Worm (Caenorhabditis elegans) whole organism, L4 larva: Measurements from ENCODE around the gene hpo-33.

Experiments
- D1046.2 ChIP-seq: fragments of 200-800 bp; sonication (Bioruptor generic); IDR thresholded peaks from 2 replicates; pipeline ENCODE4 v1.3.6; 2022; ENCODE audit warnings: missing genetic modification characterization, missing compliant biosample characterization
- F37D6.2 ChIP-seq: sonication (generic microtip); optimal IDR thresholded peaks from 2 replicates; lab custom pipeline; 2016; ENCODE audit warnings: mild to moderate bottlenecking, missing genetic modification characterization, missing compliant biosample characterization
- F44E2.7 ChIP-seq: fragments of 200-800 bp; sonication (Bioruptor generic); IDR thresholded peaks from 2 replicates; pipeline ENCODE4 v2.1.2; 2022; ENCODE audit warnings: missing genetic modification characterization, missing compliant biosample characterization
- F49E8.2 ChIP-seq: sonication (generic microtip); optimal IDR thresholded peaks from 2 replicates; lab custom pipeline; 2016; ENCODE audit warnings: missing compliant biosample characterization, mild to moderate bottlenecking, missing genetic modification characterization, borderline replicate concordance
- R02D3.7 ChIP-seq: fragments of 150-350 bp; sonication (generic microtip); optimal IDR thresholded peaks from 3 replicates; lab custom pipeline; 2014; ENCODE audit warnings: missing biosample characterization, missing genetic modification characterization
- Y48G9A.11 ChIP-seq: fragments of 200-800 bp; sonication (Bioruptor generic); IDR thresholded peaks from 2 replicates; pipeline ENCODE4 v1.3.6; 2022; ENCODE audit warnings: missing genetic modification reagents, missing genetic modification characterization, missing compliant biosample characterization
- attf-4 ChIP-seq: sonication (generic microtip); optimal IDR thresholded peaks from 3 replicates; lab custom pipeline; 2017; ENCODE audit warnings: missing biosample characterization, missing genetic modification characterization
- ceh-62 ChIP-seq: sonication (generic microtip); optimal IDR thresholded peaks from 2 replicates; lab custom pipeline; 2017; ENCODE audit warnings: missing biosample characterization, missing genetic modification characterization
- ctbp-1 ChIP-seq: fragments of 200-800 bp; sonication (Bioruptor generic); IDR thresholded peaks from 2 replicates; pipeline ENCODE4 v1.3.6; 2022; ENCODE audit warnings: missing genetic modification reagents, missing genetic modification characterization, missing compliant biosample characterization
- daf-12 ChIP-seq: fragments of 150-350 bp; optimal IDR thresholded peaks from 2 replicates; lab custom pipeline; 2014; ENCODE audit warnings: missing biosample characterization, missing genetic modification reagents, missing genetic modification characterization
- dmd-8 ChIP-seq: fragments of 200-800 bp; sonication (Bioruptor generic); IDR thresholded peaks from 2 replicates; pipeline ENCODE4 v1.3.6; 2022; ENCODE audit warnings: missing genetic modification characterization, missing compliant biosample characterization
- dve-1 ChIP-seq: sonication (generic microtip); optimal IDR thresholded peaks from 2 replicates; lab custom pipeline; 2017; ENCODE audit warnings: antibody characterized with exemption, mild to moderate bottlenecking, missing genetic modification characterization, missing compliant biosample characterization; ENCODE audit not compliant: insufficient read depth
- egl-27 ChIP-seq: sonication (generic microtip); optimal IDR thresholded peaks from 3 replicates; lab custom pipeline; 2017; ENCODE audit warnings: missing biosample characterization, missing genetic modification reagents, missing genetic modification characterization
- gei-8 ChIP-seq: fragments of 200-800 bp; sonication (Bioruptor generic); optimal IDR thresholded peaks from 2 replicates; lab custom pipeline; 2018; ENCODE audit warnings: mild to moderate bottlenecking, missing genetic modification characterization, missing compliant biosample characterization
- lir-3 ChIP-seq: sonication (generic microtip); optimal IDR thresholded peaks from 2 replicates; lab custom pipeline; 2016; ENCODE audit warnings: mild to moderate bottlenecking, missing genetic modification characterization, missing compliant biosample characterization
- mdl-1 ChIP-seq, 2 experiments: fragments of 150-350 bp in 1 of 2; sonication (generic microtip) in 1 of 2; optimal IDR thresholded peaks; 2 replicates each; lab custom pipeline; 2014 to 2017; ENCODE audit warnings: missing biosample characterization in 2 of 2, missing genetic modification characterization in 2 of 2
- mdt-29 ChIP-seq: fragments of 200-800 bp; sonication (Bioruptor generic); IDR thresholded peaks from 2 replicates; pipeline ENCODE4 v1.3.6; 2022; ENCODE audit warnings: missing genetic modification reagents, missing genetic modification characterization, missing compliant biosample characterization
- mep-1 ChIP-seq: fragments of 150-350 bp; sonication (generic microtip); optimal IDR thresholded peaks from 3 replicates; lab custom pipeline; 2014; ENCODE audit warnings: missing biosample characterization, missing genetic modification characterization
- mes-2 ChIP-seq: sonication (generic microtip); optimal IDR thresholded peaks from 2 replicates; lab custom pipeline; 2016; ENCODE audit warnings: missing genotype, mild to moderate bottlenecking, missing genetic modification characterization, missing compliant biosample characterization; ENCODE audit not compliant: poor library complexity, severe bottlenecking
- mxl-2 ChIP-seq: fragments of 200-800 bp; sonication (Bioruptor generic); conservative IDR thresholded peaks from 2 replicates; pipeline ENCODE4 v1.3.6; 2022; ENCODE audit warnings: missing genetic modification reagents, missing genetic modification characterization, missing compliant biosample characterization
- nhr-10 ChIP-seq: fragments of 150-350 bp; optimal IDR thresholded peaks from 2 replicates; lab custom pipeline; 2014; ENCODE audit warnings: missing biosample characterization, missing genetic modification characterization
- nhr-102 ChIP-seq: sonication (generic microtip); optimal IDR thresholded peaks from 2 replicates; lab custom pipeline; 2016; ENCODE audit warnings: mild to moderate bottlenecking, missing genetic modification characterization, moderate library complexity, missing compliant biosample characterization
- nhr-6 ChIP-seq: fragments of 150-350 bp; optimal IDR thresholded peaks from 2 replicates; lab custom pipeline; 2014; ENCODE audit warnings: missing biosample characterization, missing genetic modification characterization
- pha-4 ChIP-seq, 2 experiments: fragments of 150-350 bp in 1 of 2; fragments of 200-800 bp in 1 of 2; sonication (Bioruptor generic) in 1 of 2; IDR thresholded peaks in 1 of 2; optimal IDR thresholded peaks in 1 of 2; 2 replicates each; pipeline versions ENCODE4 v1.3.6 to Lab custom; 2014 to 2022; ENCODE audit warnings: missing genetic modification characterization in 2 of 2, missing genetic modification reagents in 2 of 2, missing biosample characterization in 1 of 2, missing compliant biosample characterization in 1 of 2
- php-3 ChIP-seq: fragments of 200-800 bp; sonication (Bioruptor generic); IDR thresholded peaks from 2 replicates; pipeline ENCODE4 v1.3.6; 2022; ENCODE audit warnings: missing genetic modification reagents, missing genetic modification characterization, missing compliant biosample characterization
- set-16 ChIP-seq: fragments of 200-800 bp; sonication (Bioruptor generic); IDR thresholded peaks from 2 replicates; pipeline ENCODE4 v1.3.6; 2022; ENCODE audit warnings: missing genetic modification reagents, missing genetic modification characterization, missing compliant biosample characterization
- snpc-4 ChIP-seq: fragments of 150-350 bp; optimal IDR thresholded peaks from 2 replicates; lab custom pipeline; 2014; ENCODE audit warnings: missing biosample characterization, missing genetic modification characterization
- spr-3 ChIP-seq: fragments of 200-800 bp; sonication (Bioruptor generic); optimal IDR thresholded peaks from 2 replicates; lab custom pipeline; 2018; ENCODE audit warnings: mild to moderate bottlenecking, missing genetic modification characterization, missing compliant biosample characterization
- tra-1 ChIP-seq: fragments of 200-800 bp; sonication (Bioruptor generic); IDR thresholded peaks from 2 replicates; pipeline ENCODE4 v1.3.6; 2022; ENCODE audit warnings: missing genetic modification reagents, missing genetic modification characterization, missing compliant biosample characterization
- unc-130 ChIP-seq: sonication (generic microtip); optimal IDR thresholded peaks from 2 replicates; lab custom pipeline; 2016; ENCODE audit warnings: missing genetic modification reagents, missing genetic modification characterization, missing compliant biosample characterization
- unc-39 ChIP-seq: sonication (generic microtip); optimal IDR thresholded peaks from 2 replicates; lab custom pipeline; 2017; ENCODE audit warnings: missing biosample characterization, missing genetic modification characterization
- unc-62 ChIP-seq, 3 experiments: fragments of 150-350 bp in 1 of 3; sonication (generic microtip); optimal IDR thresholded peaks in 2 of 3; peaks in 1 of 3; 1 replicate in 1 of 3; 2 replicates in 2 of 3; lab custom pipeline; 2014 to 2017; ENCODE audit warnings: missing biosample characterization in 3 of 3, missing genetic modification characterization in 3 of 3, missing genetic modification reagents in 3 of 3, missing genotype in 1 of 3
- zag-1 ChIP-seq: fragments of 150-350 bp; optimal IDR thresholded peaks from 2 replicates; lab custom pipeline; 2014; ENCODE audit warnings: missing biosample characterization, missing genetic modification characterization
- zfp-3 ChIP-seq: fragments of 200-800 bp; sonication (Bioruptor generic); conservative IDR thresholded peaks from 2 replicates; pipeline ENCODE4 v1.3.6; 2022; ENCODE audit warnings: missing genetic modification reagents, missing genetic modification characterization, missing compliant biosample characterization

hpo-33 gene

ce11 chrV:17042263-17042662 lies at the start of gene hpo-33:
TSS of gene hpo-33 (plus strand) at chrV:17042563.
- TF ChIP-seq Y48G9A.11 (no peak), daf-12 (tag; lab: Kevin White, UChicago) (no peak), F49E8.2 (tag; lab: Kevin White, UChicago) (no peak), dve-1 (tag; lab: Kevin White, UChicago) (no peak), nhr-6 (tag; lab: Kevin White, UChicago) (no peak), unc-130 (GFP tag; lab: Kevin White, UChicago) (no peak), snpc-4 (tag; lab: Kevin White, UChicago) (no peak), mdt-29 (GFP tag; lab: Robert Waterston, UW) (no peak), set-16 (GFP tag; lab: Robert Waterston, UW) (no peak), nhr-102 (no peak), R02D3.7 (tag; lab: Kevin White, UChicago) (no peak), F37D6.2 (no peak), ctbp-1 (GFP tag; lab: Robert Waterston, UW) (no peak), mes-2 (tag; lab: Kevin White, UChicago) (no peak), gei-8 (GFP tag; lab: Kevin White, UChicago) (no peak), tra-1 (GFP tag; lab: Robert Waterston, UW) (no peak), dmd-8 (GFP tag; lab: Robert Waterston, UW) (no peak), nhr-10 (tag; lab: Kevin White, UChicago) (no peak), ceh-62 (tag; lab: Kevin White, UChicago) (no peak)
- TF ChIP-seq, all 104 proteins: peak for 0

- TF ChIP-seq zag-1 (tag; lab: Kevin White, UChicago), result no peak
- TF ChIP-seq dmd-8 (GFP tag; lab: Robert Waterston, UW), result no peak
- TF ChIP-seq D1046.2 (GFP tag; lab: Robert Waterston, UW), result no peak
- TF ChIP-seq lir-3 (tag; lab: Kevin White, UChicago), result no peak
- TF ChIP-seq, all 104 proteins: peak for 0
Observed at ce11 chrV:17000204-17000603, 42.2 kb upstream of the hpo-33 start, which contains the start of gene str-217. TSS of gene str-217 (minus strand) at chrV:17000304.

- TF ChIP-seq mep-1 (tag; lab: Kevin White, UChicago) (no peak), unc-62 (GFP tag; optimal IDR thresholded peaks at IDR 0.05 in 1 of 2; lab: Kevin White, UChicago) (peak in 1 of 2 experiments; percentile 92), unc-62 (tag; optimal IDR thresholded peaks at IDR 0.05; lab: Kevin White, UChicago) (no peak)
Observed at ce11 chrV:17000635-17001034, 41.7 kb upstream of the hpo-33 start.

- TF ChIP-seq set-16 (GFP tag; lab: Robert Waterston, UW) (no peak), attf-4 (tag; lab: Kevin White, UChicago) (no peak), mxl-2 (GFP tag; lab: Robert Waterston, UW) (no peak), spr-3 (GFP tag; lab: Kevin White, UChicago) (no peak)
Observed at ce11 chrV:17001167-17001566, 41.2 kb upstream of the hpo-33 start, which contains the start of gene sri-9. TSS of gene sri-9 (plus strand) at chrV:17001467.

- TF ChIP-seq unc-39 (tag; lab: Kevin White, UChicago) (no peak), php-3 (GFP tag; lab: Robert Waterston, UW) (no peak), zfp-3 (GFP tag; lab: Robert Waterston, UW) (no peak), egl-27 (no peak), mdt-29 (GFP tag; lab: Robert Waterston, UW) (no peak), F44E2.7 (GFP tag; lab: Robert Waterston, UW) (no peak), pha-4 (GFP tag; IDR thresholded peaks at IDR 0.05; lab: Robert Waterston, UW) (no peak), pha-4 (tag; optimal IDR thresholded peaks at IDR 0.05; lab: Kevin White, UChicago) (no peak), mdl-1 (tag; optimal IDR thresholded peaks at IDR 0.05; lab: Kevin White, UChicago) (no peak), F37D6.2 (no peak), F49E8.2 (tag; lab: Kevin White, UChicago) (no peak), lir-3 (tag; lab: Kevin White, UChicago) (no peak)
- TF ChIP-seq, all 104 proteins: peak for 0
Observed at ce11 chrV:17005189-17005588, 37.2 kb upstream of the hpo-33 start, which contains the start of gene srh-131. TSS of gene srh-131 (plus strand) at chrV:17005489.
